Fruit fly (Drosophila melanogaster): ENCODE measurements around the gene CG13474.

The CG13474 gene

dm6 chr3L:14678097-14678679, 18.7 kb downstream of the CG13474 start, which contains the start of gene CG4914 (continued):
- TF ChIP-seq CG12104 (GFP tag; optimal IDR thresholded peaks at IDR 0.05) (peak; percentile 67), CrebB (tag; optimal IDR thresholded peaks at IDR 0.05) (peak; percentile 4), caup (GFP tag; optimal IDR thresholded peaks at IDR 0.05; ENCODE audit: severe bottlenecking) (peak; percentile 31), chif (GFP tag; optimal IDR thresholded peaks at IDR 0.05) (peak in 1 of 2 experiments; percentile 42), Vsx1 (GFP tag; optimal IDR thresholded peaks at IDR 0.05) (peak; percentile 42), CG13894 (tag; optimal IDR thresholded peaks at IDR 0.05) (no peak), eve (GFP tag; optimal IDR thresholded peaks at IDR 0.05) (peak in 1 of 2 experiments; percentile 81), pho (GFP tag; optimal IDR thresholded peaks at IDR 0.05) (no peak), CG16863 (GFP tag; optimal IDR thresholded peaks at IDR 0.05) (peak; percentile 8), Hmx (GFP tag; optimal IDR thresholded peaks at IDR 0.05) (peak; percentile 3), CG7556 (GFP tag; optimal IDR thresholded peaks at IDR 0.05) (peak; percentile 88), Tbp (GFP tag; optimal IDR thresholded peaks at IDR 0.05) (no peak), Nf-YA (GFP tag; IDR thresholded peaks at IDR 0.05) (0 out of 2 replicates have a peak, but pooled peaks have one; percentile 32), CG12219 (GFP tag; optimal IDR thresholded peaks at IDR 0.05) (peak; percentile 41), inv (GFP tag; IDR thresholded peaks at IDR 0.05; ENCODE audit: partially characterized antibody) (no peak), B-H2 (GFP tag; optimal IDR thresholded peaks at IDR 0.05) (no peak), luna (GFP tag; optimal IDR thresholded peaks at IDR 0.05) (no peak), CG9215 (GFP tag; IDR thresholded peaks at IDR 0.05) (peak; percentile 60), CG2202 (tag; optimal IDR thresholded peaks at IDR 0.05) (peak; percentile 86), tna (GFP tag; IDR thresholded peaks at IDR 0.05; ENCODE audit: partially characterized antibody) (no peak), CG11085 (GFP tag; IDR thresholded peaks at IDR 0.05) (no peak), CG15696 (tag; optimal IDR thresholded peaks at IDR 0.05) (peak; percentile 58), CG8089 (GFP tag; optimal IDR thresholded peaks at IDR 0.05) (peak; percentile 12), CG11696 (GFP tag; IDR thresholded peaks at IDR 0.05) (no peak), CG10147 (GFP tag; optimal IDR thresholded peaks at IDR 0.05) (peak; percentile 53), so (GFP tag; IDR thresholded peaks at IDR 0.05) (peak; percentile 70; the same call in 1 of the 3 replicates), onecut (GFP tag; IDR thresholded peaks at IDR 0.05) (peak; percentile 52; the same call in 1 of the 2 replicates), abd-A (tag; optimal IDR thresholded peaks at IDR 0.05) (no peak), CG10274 (GFP tag; optimal IDR thresholded peaks at IDR 0.05) (peak; percentile 36), HLH3B (GFP tag; IDR thresholded peaks at IDR 0.05) (peak; percentile 61), dysf (GFP tag; IDR thresholded peaks at IDR 0.05) (peak; percentile 66), CG13775 (GFP tag; optimal IDR thresholded peaks at IDR 0.05) (peak; percentile 79), CG1647 (GFP tag; optimal IDR thresholded peaks at IDR 0.05) (no peak), BtbVII (GFP tag; optimal IDR thresholded peaks at IDR 0.05) (peak; percentile 11), D19B (GFP tag; optimal IDR thresholded peaks at IDR 0.05) (no peak), Ravus (GFP tag; IDR thresholded peaks at IDR 0.05) (no peak), CG32532 (GFP tag; IDR thresholded peaks at IDR 0.05) (peak; percentile 64), CG12391 (tag; optimal IDR thresholded peaks at IDR 0.05) (peak; percentile 89), dmrt11E (tag; optimal IDR thresholded peaks at IDR 0.05) (peak; percentile 92), CG1603 (tag; optimal IDR thresholded peaks at IDR 0.05) (peak; percentile 12), gem (tag; optimal IDR thresholded peaks at IDR 0.05) (peak; percentile 94), CG10543 (GFP tag; optimal IDR thresholded peaks at IDR 0.05) (no peak), jumu (GFP tag; optimal IDR thresholded peaks at IDR 0.05) (no peak), bbx (GFP tag; IDR thresholded peaks at IDR 0.05; ENCODE audit: partially characterized antibody) (no peak), hbn (GFP tag; IDR thresholded peaks at IDR 0.05; ENCODE audit: partially characterized antibody) (no peak), B-H1 (GFP tag; IDR thresholded peaks at IDR 0.05) (peak; percentile 20; the same call in 1 of the 3 replicates), Hr78 (GFP tag; optimal IDR thresholded peaks at IDR 0.05) (peak in 1 of 2 experiments; percentile 77), CG1602 (GFP tag; optimal IDR thresholded peaks at IDR 0.05) (peak; percentile 79), bowl (GFP tag; IDR thresholded peaks at IDR 0.05) (no peak)

Measured in whole organism, embryonic.